Worm (Caenorhabditis elegans): Measurements from ENCODE around the gene lars-1.

Gene lars-1

DNA sequence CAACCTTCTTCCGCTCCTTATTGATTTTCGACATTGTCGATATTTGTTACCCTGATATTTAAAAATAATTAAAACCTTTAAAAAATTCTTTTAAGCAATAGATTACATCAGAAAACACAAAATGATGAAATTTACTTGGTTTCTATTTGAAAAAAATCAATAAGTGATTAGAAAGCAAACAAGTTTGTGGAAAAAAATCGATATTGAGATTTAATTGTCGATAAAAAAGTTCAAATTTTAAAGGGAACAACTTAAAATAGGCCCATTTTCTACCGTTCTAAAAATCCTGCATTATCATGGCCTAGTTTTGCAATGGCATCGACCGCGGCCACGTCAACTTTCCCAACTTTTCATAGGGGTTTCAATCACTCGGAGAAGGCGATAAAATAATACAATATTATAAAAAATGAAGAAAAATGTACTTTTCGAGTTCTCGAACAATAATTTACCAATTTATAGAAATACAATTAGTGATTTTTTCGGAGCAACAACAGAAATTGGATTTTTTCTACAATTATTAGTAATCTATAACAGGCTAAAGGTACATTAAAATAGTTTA, at the start of gene lars-1:
Gene lars-1, minus strand, starts transcription at position 51 of the 559 bp plus-strand sequence.
- no peak for TF ChIP-seq W03F9.2 (tag; optimal IDR thresholded peaks at IDR 0.05)
- no peak for TF ChIP-seq him-1 (tag; optimal IDR thresholded peaks at IDR 0.05)
- TF ChIP-seq dao-5 (tag; optimal IDR thresholded peaks at IDR 0.05) = no peak

DNA sequence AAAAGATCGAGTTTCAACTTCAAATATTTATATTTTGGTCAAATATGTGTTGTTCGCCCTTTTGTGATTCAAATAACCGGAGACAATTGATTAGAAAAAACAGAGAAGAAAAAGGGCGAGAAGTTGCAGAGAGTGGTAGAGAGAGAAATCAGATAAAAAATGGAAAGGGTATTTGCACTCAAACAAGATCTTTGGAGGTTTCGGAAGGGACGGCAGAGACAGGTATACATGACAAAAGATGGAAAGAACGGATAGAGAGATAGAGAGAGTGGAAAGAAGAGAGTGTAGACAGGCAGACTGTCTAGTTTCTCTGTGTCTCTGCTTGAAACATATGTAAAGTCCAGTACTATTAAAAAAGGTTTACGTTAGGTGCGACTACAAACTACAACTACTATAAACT, 49.6 kb upstream of the lars-1 start:
- TF ChIP-seq dao-5 (tag; optimal IDR thresholded peaks at IDR 0.05) = no peak
- no peak for TF ChIP-seq him-1 (tag; optimal IDR thresholded peaks at IDR 0.05)
- TF ChIP-seq W03F9.2 (tag; optimal IDR thresholded peaks at IDR 0.05) = no peak

DNA sequence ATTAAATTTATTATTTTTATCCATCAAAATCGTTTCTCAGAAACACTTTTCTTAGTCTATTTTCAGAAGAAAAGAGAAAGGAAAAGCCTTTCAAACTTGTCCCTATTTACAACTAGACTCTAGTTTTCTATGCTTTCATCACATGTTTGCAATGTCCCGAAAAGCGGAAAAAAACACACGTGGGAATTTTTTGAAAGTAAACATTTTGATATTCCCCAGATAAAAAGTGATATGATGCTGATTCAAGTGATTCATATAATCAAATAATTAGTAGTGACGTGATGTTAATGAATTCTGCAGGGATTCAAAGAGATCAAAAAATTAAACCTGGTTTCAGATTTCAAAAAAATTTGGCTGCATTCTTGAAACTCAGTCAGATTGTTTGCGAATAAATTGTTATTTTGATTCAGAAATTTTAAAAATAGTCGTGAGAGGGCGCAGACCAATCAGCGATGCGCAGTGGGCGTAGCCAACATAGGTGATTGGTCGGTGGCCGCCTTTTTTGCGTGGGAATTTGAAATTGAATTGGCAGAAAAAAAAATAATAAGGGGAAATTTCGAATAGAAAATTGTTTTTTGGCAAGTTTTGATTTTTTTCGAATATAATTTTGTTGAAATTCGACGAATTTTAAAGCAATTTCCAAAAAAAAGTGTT, 48.2 kb upstream of the lars-1 start:
- TF ChIP-seq dao-5 (tag; optimal IDR thresholded peaks at IDR 0.05) (no peak), him-1 (tag; optimal IDR thresholded peaks at IDR 0.05) (no peak), W03F9.2 (tag; optimal IDR thresholded peaks at IDR 0.05) (no peak)

DNA sequence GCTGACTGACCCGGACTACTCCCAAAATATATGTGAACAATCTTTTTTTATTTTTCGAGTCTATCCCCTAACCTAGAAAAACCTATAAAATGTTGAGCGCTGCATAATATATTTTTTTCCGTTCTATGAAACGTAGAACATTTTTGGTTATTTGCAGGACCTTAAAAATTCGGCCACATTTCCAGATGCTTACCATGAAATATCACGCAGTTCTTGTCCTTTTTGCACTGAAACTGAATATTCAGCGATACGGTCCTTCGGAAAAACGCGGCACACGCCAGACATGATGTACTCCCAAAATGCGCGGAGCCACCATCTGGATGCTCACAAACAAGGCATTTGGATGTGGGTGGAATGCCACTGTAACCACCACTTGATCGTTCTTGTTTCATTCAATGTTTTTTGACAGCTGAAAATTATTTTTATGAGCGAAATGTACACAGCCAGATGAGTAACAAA, 46.2 kb upstream of the lars-1 start, which contains the start of gene nhr-20:
Gene nhr-20, minus strand, starts transcription at position 409 of the 459 bp plus-strand sequence.
- no peak for TF ChIP-seq him-1 (tag; optimal IDR thresholded peaks at IDR 0.05)
- no peak for TF ChIP-seq dao-5 (tag; optimal IDR thresholded peaks at IDR 0.05)
- no peak for TF ChIP-seq W03F9.2 (tag; optimal IDR thresholded peaks at IDR 0.05)

DNA sequence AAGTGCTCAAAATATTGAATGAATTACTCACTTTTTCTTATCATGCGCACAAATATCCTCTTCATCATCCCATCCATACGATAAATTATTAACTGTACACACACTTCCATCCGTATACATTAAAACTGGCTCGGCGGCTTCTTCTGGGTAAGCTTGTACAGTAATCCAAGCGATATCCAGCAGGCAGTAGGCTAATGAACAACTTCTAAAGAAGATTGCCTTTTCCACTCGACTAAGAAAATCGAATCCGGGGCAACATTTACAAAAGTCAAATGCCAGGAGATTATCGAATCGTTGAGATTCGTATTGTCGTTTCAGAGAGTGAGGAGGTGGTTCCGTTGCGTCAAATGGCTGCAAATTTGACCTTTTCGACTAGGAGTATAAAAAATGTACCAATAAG, 44.8 kb upstream of the lars-1 start:
- no peak for TF ChIP-seq dao-5 (tag; optimal IDR thresholded peaks at IDR 0.05)
- TF ChIP-seq W03F9.2 (tag; optimal IDR thresholded peaks at IDR 0.05) = no peak
- no peak for TF ChIP-seq him-1 (tag; optimal IDR thresholded peaks at IDR 0.05)

DNA sequence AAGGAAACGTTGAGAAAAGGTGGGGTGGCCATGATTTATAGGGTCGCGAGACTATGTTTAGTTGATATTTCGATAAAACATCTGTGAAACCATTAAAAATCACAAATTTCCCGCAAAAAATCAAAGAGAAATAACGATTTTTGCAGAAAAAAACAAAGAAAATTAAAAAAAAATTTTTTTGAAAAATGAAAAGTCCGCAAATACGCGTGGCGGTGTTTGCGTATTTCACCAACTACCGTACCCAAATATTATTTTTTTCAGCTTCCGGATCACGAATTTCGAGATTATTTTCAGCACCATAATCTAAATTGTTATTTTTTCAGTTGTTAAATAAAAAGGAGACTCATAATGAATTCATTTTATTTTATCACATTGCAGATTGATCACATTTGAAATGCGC, 43.5 kb upstream of the lars-1 start:
- TF ChIP-seq him-1 (tag; optimal IDR thresholded peaks at IDR 0.05) = no peak
- no peak for TF ChIP-seq dao-5 (tag; optimal IDR thresholded peaks at IDR 0.05)
- TF ChIP-seq W03F9.2 (tag; optimal IDR thresholded peaks at IDR 0.05) = no peak

DNA sequence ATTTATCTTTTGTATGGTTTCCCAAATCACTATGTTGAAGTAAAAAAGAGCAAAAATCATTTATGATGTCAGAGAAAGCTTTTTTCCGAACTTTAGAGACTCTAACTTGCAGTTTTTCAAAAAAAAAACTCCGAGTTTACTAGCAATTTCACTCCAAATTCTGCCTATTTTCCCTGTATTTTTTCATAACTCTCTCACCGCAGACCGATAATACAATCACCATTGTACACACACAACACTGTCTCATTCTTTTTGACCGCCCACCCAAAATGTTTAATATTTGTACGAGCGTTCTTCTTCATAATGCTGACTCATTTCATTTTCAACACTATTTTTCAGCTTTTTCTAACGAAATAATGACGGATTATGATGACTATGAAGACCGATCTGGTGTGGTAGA, 42.2 kb upstream of the lars-1 start, which contains the start of gene F43C1.5:
Gene F43C1.5, plus strand, starts transcription at position 301 of the 400 bp plus-strand sequence.
- TF ChIP-seq him-1 (tag; optimal IDR thresholded peaks at IDR 0.05) (no peak), W03F9.2 (tag; optimal IDR thresholded peaks at IDR 0.05) (no peak), dao-5 (tag; optimal IDR thresholded peaks at IDR 0.05) (no peak)

DNA sequence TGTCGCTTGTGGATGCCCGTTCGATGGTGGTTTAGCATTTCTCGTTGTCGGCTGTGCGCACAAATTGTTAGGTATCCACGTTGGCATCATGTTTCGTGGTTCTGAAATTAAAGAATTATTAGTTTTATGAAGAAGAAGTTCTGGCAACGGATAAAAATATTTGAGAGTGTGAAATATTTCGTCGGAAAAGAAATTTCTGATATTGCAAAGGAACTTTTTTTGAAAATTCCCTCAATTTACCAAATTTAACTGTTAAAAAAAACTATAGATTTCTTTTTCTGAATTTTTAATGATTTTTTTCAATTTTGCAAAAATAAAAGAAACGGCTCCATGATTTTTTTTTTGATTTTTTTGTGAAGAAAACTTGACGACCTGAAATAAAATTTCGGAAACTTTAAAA, 41.4 kb upstream of the lars-1 start, which contains the start of gene mpk-1:
Gene mpk-1, minus strand, starts transcription at position 101 of the 400 bp plus-strand sequence.
- TF ChIP-seq dao-5 (tag; optimal IDR thresholded peaks at IDR 0.05) (no peak), him-1 (tag; optimal IDR thresholded peaks at IDR 0.05) (no peak), W03F9.2 (tag; optimal IDR thresholded peaks at IDR 0.05) (no peak)

DNA sequence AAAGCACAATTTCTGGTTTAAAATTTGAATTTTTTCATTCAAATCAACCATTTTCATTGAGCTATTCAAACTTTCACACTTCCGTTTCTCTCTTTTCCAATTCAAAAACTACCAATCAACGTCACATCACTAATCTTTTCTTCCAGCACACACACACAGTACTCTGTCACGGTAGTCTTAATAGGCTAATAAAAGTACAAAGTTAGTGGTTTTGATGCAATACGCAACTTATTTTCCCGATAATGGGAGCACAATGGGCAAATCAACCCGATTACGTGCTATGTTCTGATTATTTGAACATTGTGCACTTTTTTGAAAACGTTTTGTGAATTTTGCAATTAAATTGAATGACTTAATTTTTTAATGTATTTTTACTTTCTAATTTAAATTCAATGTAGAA, 40.8 kb upstream of the lars-1 start:
- TF ChIP-seq dao-5 (tag; optimal IDR thresholded peaks at IDR 0.05) = no peak
- TF ChIP-seq him-1 (tag; optimal IDR thresholded peaks at IDR 0.05) = no peak
- no peak for TF ChIP-seq W03F9.2 (tag; optimal IDR thresholded peaks at IDR 0.05)

DNA sequence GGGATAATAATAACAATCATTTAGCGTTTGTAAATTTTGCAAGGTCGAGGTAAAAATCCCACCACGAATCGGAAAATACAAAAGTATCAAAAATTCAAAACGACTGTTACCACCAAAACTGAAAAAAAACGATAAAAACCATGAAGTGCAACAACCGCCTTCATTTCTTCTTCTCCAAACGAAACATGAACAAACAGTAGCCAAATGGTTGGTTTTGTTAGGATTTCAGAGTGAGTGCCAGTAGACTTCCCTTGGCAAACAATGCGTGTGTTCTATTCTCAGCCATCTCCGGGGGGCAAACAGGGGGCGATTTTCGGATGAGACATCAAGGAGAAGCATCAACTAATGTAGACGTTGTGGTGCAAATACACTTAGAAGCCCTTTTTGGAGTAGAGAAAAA, 38.1 kb upstream of the lars-1 start:
- no peak for TF ChIP-seq dao-5 (tag; optimal IDR thresholded peaks at IDR 0.05)
- TF ChIP-seq W03F9.2 (tag; optimal IDR thresholded peaks at IDR 0.05) = no peak
- no peak for TF ChIP-seq him-1 (tag; optimal IDR thresholded peaks at IDR 0.05)

DNA sequence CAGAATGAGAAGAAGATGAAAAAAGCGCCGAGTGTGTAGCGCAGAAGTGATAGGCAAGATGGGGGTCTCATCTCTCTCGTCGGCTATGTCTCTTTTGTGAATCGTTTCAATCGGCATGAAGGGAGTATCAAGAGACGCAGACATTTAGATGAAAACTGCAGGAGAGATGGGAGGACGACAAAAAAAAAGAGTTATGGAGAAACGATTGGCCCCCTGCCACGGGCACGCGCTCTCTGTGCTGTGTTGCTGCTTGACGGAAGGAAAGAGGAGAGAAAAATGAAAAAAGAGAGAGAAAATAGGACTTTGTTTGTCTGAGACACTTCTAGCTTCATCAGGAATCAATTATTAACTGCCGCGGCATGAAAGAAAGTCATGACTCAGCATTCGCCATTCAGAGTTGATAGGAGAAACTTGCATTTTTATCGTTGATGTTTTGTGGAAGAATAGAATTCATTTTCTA, 37.1 kb upstream of the lars-1 start:
- TF ChIP-seq dao-5 (tag; optimal IDR thresholded peaks at IDR 0.05) = no peak
- TF ChIP-seq W03F9.2 (tag; optimal IDR thresholded peaks at IDR 0.05) = peak; percentile 41
- peak; percentile 71 for TF ChIP-seq him-1 (tag; optimal IDR thresholded peaks at IDR 0.05)

DNA sequence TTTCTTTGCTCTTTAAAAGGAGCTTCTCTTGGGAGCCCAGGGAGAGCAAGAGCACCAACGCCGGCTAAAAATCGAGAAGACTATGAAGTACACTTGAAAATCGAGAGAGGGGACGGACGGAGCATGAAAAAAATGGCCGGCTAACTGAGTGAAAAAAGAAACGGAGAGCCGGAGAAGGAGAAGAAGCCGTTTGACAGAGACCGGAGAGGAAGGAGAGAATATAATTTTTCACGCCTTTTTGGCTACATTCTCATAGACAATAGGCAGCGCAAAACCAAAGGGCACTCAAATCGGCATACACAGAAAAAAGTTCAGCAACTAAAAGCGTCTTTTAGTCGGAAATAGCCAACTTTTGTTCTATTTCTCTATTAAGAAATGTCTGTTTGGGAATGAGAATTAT, 34.9 kb upstream of the lars-1 start:
- no peak for TF ChIP-seq dao-5 (tag; optimal IDR thresholded peaks at IDR 0.05)
- no peak for TF ChIP-seq W03F9.2 (tag; optimal IDR thresholded peaks at IDR 0.05)
- no peak for TF ChIP-seq him-1 (tag; optimal IDR thresholded peaks at IDR 0.05)

DNA sequence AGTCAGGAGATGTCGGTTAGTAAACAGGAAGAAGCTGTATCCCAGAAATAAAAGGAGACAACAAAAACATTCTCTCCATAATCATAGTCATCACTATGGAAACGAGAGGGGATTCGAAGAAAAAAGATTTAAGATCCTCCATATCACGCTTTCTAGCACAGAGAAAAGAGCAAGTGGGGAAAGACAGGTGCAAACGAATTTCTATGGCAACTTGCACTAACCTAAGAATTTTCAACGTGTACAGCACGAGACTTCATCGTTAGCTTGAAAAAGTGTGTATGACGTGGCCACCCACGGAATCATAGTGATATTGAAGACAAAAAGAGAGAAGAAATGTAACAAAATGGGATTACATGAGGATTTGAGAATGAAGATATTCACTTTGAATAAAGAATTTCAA, 34.3 kb upstream of the lars-1 start:
- TF ChIP-seq him-1 (tag; optimal IDR thresholded peaks at IDR 0.05) (no peak), dao-5 (tag; optimal IDR thresholded peaks at IDR 0.05) (no peak)

DNA sequence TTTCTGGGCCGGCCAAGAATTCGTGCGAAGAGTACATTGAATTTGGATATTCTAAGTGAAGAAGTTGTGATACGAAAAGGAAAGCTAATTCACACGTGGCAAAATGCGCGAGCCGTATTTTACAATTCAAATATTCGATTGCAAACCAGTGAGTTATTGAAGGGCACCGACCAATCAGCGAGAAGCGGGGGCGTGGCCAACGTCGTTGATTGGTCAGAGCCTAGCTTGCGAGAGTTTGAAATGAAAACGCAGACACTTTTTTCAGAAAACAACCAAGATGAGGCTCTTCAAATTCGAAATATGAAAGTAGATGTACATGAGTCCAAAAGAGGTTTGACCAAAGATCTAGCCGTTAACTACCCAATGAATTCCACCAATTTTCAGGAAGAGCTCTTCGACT, 24.1 kb upstream of the lars-1 start:
- TF ChIP-seq dao-5 (tag; optimal IDR thresholded peaks at IDR 0.05) (no peak), him-1 (tag; optimal IDR thresholded peaks at IDR 0.05) (no peak), W03F9.2 (tag; optimal IDR thresholded peaks at IDR 0.05) (no peak)
